Worm (Caenorhabditis elegans) whole organism, midembryonic: ENCODE measurements around the gene F53A9.6.

Source experiments
- cog-1 ChIP-seq: sonication (generic microtip); optimal IDR thresholded peaks from 2 replicates; lab custom pipeline; 2016; ENCODE audit warnings: missing genetic modification characterization, missing compliant biosample characterization
- flt-1 ChIP-seq: fragments of 200-800 bp; sonication (Bioruptor generic); IDR thresholded peaks from 2 replicates; pipeline ENCODE4 v1.3.6; 2022; ENCODE audit warnings: missing genetic modification characterization, missing compliant biosample characterization
- med-1 ChIP-seq: sonication (generic microtip); optimal IDR thresholded peaks from 2 replicates; lab custom pipeline; 2017; ENCODE audit warnings: missing genetic modification characterization, mild to moderate bottlenecking, missing compliant biosample characterization, antibody characterized with exemption, missing genetic modification reagents; ENCODE audit not compliant: insufficient read depth
- ref-1 ChIP-seq: fragments of 200-800 bp; sonication (Bioruptor generic); conservative IDR thresholded peaks from 2 replicates; pipeline ENCODE4 v1.3.6; 2022; ENCODE audit warnings: missing genetic modification reagents, missing genetic modification characterization, missing compliant biosample characterization
- tab-1 ChIP-seq: fragments of 200-800 bp; sonication (Bioruptor generic); IDR thresholded peaks from 2 replicates; pipeline ENCODE4 v1.3.6; 2022; ENCODE audit warnings: missing genetic modification characterization, missing compliant biosample characterization

- TF ChIP-seq tab-1 (GFP tag; lab: Robert Waterston, UW) (no peak), cog-1 (no peak), flt-1 (no peak), ref-1 (no peak), med-1 (GFP tag; lab: Kevin White, UChicago) (no peak)
Measured at ce11 chrX:8703664-8704356, 9.8 kb downstream of the F53A9.6 start, which contains the start of gene jbts-14.
